Worm (Caenorhabditis elegans): Measurements from ENCODE around the gene C38C10.3.

Gene C38C10.3

DNA sequence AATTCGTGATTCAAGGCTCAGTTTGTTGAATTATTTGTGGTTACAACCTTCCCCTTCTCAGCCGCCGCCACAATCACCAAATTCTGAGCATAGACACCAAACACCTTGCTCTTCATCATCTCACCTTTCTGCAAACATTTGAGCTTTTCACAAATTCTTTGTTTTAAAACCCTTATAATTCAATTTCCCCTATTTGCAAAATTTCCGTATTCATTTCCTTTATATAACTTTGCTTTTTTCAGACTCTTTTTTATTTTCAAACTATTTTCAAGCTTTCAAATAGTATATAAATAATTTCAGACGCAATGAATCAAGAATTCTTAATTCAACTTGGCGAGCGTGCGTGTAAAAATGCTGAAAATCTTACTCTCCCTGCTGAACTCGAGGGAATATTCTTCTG is 1.9 kb downstream of the C38C10.3 start, which contains the start of gene tkr-1:
TSS of gene tkr-1 (plus strand) at position 301 of the 400 bp plus-strand sequence.
- no peak for TF ChIP-seq spr-1 (tag; optimal IDR thresholded peaks at IDR 0.05)
- TF ChIP-seq unc-62 (GFP tag; optimal IDR thresholded peaks at IDR 0.05 in 1 of 2), result peak in 1 of 2 experiments; percentile 17
- TF ChIP-seq unc-62 (tag; optimal IDR thresholded peaks at IDR 0.05), result no peak

DNA sequence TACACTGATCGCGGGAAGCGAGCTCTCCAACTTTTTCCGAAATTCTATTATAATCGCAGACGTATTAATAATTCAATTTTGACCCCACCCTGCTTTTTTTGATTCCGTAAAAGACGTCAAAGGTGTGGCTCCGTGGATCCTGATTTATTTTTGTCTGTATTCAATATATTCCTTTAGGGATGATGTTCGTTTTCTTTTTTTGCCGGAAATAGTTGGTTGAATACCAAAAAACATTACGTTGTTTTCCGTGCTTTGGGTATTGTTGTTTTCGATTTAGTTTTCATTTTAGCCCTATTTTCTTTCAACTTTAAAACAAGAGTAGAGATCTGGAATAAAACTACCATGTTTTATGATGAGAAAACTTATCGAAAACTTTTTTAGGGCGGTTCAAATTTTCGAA is 8.7 kb downstream of the C38C10.3 start:
- TF ChIP-seq Y105C5A.15 (GFP tag; IDR thresholded peaks at IDR 0.05), result no peak
- peak in 1 of 2 experiments; percentile 93 for TF ChIP-seq unc-62 (GFP tag; optimal IDR thresholded peaks at IDR 0.05 in 1 of 2)
- no peak for TF ChIP-seq unc-62 (tag; optimal IDR thresholded peaks at IDR 0.05)
- TF ChIP-seq ZK546.5 (tag; optimal IDR thresholded peaks at IDR 0.05), result no peak
- no peak for TF ChIP-seq nhr-237 (tag; optimal IDR thresholded peaks at IDR 0.05)
- no peak for TF ChIP-seq nhr-28 (tag; optimal IDR thresholded peaks at IDR 0.05)
- TF ChIP-seq spr-3 (GFP tag; optimal IDR thresholded peaks at IDR 0.05), result no peak

DNA sequence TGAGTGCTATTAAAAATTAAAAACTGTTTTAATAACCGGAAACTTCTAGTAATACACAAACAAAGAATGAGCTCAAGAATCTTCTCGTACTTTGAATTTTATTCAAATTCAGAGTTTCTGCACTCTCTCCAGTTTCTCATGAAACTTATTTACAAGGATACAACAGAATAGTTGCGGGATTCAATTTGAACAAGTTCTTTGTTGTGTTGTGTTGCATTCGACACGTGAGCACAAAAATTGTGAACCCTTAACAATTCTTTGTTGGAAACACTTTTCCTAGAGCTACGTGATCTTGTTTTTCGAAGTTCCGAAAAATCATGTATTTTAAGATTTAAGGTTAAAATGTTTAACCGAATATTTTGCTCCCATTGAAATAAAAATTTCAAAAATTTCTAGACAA is 11.7 kb downstream of the C38C10.3 start:
- TF ChIP-seq nhr-28 (tag; optimal IDR thresholded peaks at IDR 0.05) (no peak), dmd-6 (GFP tag; IDR thresholded peaks at IDR 0.05) (no peak), fkh-10 (GFP tag; optimal IDR thresholded peaks at IDR 0.05) (peak; percentile 50), ceh-44 (GFP tag; IDR thresholded peaks at IDR 0.05) (no peak), madf-9 (GFP tag; conservative IDR thresholded peaks at IDR 0.05) (no peak)

DNA sequence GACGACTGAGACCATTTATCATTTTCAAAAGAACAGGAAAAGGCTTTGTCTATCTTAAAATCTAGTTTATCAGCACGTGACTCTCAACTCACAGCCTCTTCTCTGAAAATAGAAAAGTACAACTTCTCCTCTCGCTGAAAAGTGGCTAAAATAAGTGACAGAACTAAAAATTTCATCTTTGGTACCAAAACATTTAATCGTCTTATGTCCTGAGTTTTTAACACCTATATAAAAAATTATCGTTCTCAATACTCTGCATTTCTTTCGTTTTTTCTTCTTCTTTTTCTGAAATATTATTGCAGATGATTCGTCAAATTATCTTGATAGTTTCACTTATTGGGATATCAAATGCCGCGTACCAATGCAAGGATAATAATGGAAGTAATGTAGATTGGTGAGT is 18.5 kb downstream of the C38C10.3 start, which contains the start of gene crn-6:
TSS of gene crn-6 (plus strand) at position 301 of the 400 bp plus-strand sequence.
- TF ChIP-seq Y48G9A.11 (GFP tag; IDR thresholded peaks at IDR 0.05), result no peak
- TF ChIP-seq nhr-111 (GFP tag; optimal IDR thresholded peaks at IDR 0.05), result no peak
- no peak for TF ChIP-seq tag-97 (GFP tag; IDR thresholded peaks at IDR 0.05)
- no peak for TF ChIP-seq rbr-2 (tag; optimal IDR thresholded peaks at IDR 0.05)
- no peak for TF ChIP-seq madf-5 (GFP tag; IDR thresholded peaks at IDR 0.05)
- TF ChIP-seq daf-19 (GFP tag; conservative IDR thresholded peaks at IDR 0.05), result no peak
- TF ChIP-seq ceh-44 (GFP tag; IDR thresholded peaks at IDR 0.05), result no peak
- TF ChIP-seq nhr-77 (tag; optimal IDR thresholded peaks at IDR 0.05), result no peak
- TF ChIP-seq F44E2.7 (GFP tag; IDR thresholded peaks at IDR 0.05), result no peak
- TF ChIP-seq egl-27 (tag; optimal IDR thresholded peaks at IDR 0.05), result no peak
- TF ChIP-seq R02D3.7 (tag; optimal IDR thresholded peaks at IDR 0.05), result no peak
- TF ChIP-seq pha-4 (GFP tag; IDR thresholded peaks at IDR 0.05), result no peak
- no peak for TF ChIP-seq pha-4 (tag; optimal IDR thresholded peaks at IDR 0.05)
- no peak for TF ChIP-seq gei-8 (GFP tag; optimal IDR thresholded peaks at IDR 0.05)
- no peak for TF ChIP-seq ceh-82 (tag; optimal IDR thresholded peaks at IDR 0.05)
- TF ChIP-seq zfp-2 (tag; optimal IDR thresholded peaks at IDR 0.05), result no peak
- TF ChIP-seq ama-1 (optimal IDR thresholded peaks at IDR 0.05), result no peak
- no peak for TF ChIP-seq snpc-1.2 (GFP tag; IDR thresholded peaks at IDR 0.05)
- TF ChIP-seq zfp-3 (GFP tag; conservative IDR thresholded peaks at IDR 0.05), result no peak
- TF ChIP-seq F37D6.2 (tag; optimal IDR thresholded peaks at IDR 0.05), result no peak
- TF ChIP-seq hmg-1.1 (GFP tag; IDR thresholded peaks at IDR 0.05), result no peak

DNA sequence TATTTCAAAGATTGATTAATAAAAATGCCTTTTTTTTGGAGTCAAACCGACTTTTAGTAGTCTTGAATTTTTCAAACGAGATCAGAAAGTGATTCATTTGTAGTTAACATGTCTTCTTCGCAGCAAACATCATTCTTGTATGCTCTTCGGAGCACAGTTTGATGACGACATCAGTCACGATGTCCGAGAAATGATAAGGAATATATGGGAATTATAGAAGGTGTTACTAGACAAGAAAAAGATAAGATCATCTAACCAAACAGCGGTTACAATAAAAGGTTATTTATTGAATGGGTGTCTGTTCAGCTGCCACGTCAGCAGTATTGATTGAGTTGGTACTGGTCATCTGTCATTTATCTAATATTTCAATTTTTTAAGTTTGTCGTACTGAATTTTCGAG is 19.1 kb downstream of the C38C10.3 start:
- TF ChIP-seq duxl-1 (tag; optimal IDR thresholded peaks at IDR 0.05; ENCODE audit: poor library complexity), result no peak
- peak in 1 of 2 experiments; percentile 83 for TF ChIP-seq unc-62 (GFP tag; optimal IDR thresholded peaks at IDR 0.05 in 1 of 2)
- no peak for TF ChIP-seq unc-62 (tag; optimal IDR thresholded peaks at IDR 0.05)
- TF ChIP-seq dve-1 (tag; optimal IDR thresholded peaks at IDR 0.05; ENCODE audit: insufficient read depth), result no peak
- no peak for TF ChIP-seq mxl-2 (GFP tag; conservative IDR thresholded peaks at IDR 0.05)
- no peak for TF ChIP-seq mdt-29 (GFP tag; IDR thresholded peaks at IDR 0.05)
- no peak for TF ChIP-seq mdl-1 (tag; optimal IDR thresholded peaks at IDR 0.05)
- TF ChIP-seq nhr-28 (tag; optimal IDR thresholded peaks at IDR 0.05), result peak; percentile 65
- TF ChIP-seq hlh-11 (tag; optimal IDR thresholded peaks at IDR 0.05), result no peak
- TF ChIP-seq F44E2.7 (GFP tag; IDR thresholded peaks at IDR 0.05), result no peak
- no peak for TF ChIP-seq pqm-1 (tag; optimal IDR thresholded peaks at IDR 0.05)
- no peak for TF ChIP-seq nhr-237 (tag; optimal IDR thresholded peaks at IDR 0.05)
- TF ChIP-seq dmd-6 (GFP tag; IDR thresholded peaks at IDR 0.05), result peak; percentile 29; the same call in 1 of the 2 replicates
- TF ChIP-seq snpc-1.2 (GFP tag; IDR thresholded peaks at IDR 0.05), result no peak
- TF ChIP-seq daf-16 (GFP tag; optimal IDR thresholded peaks at IDR 0.05), result no peak
- TF ChIP-seq daf-16 (tag; optimal IDR thresholded peaks at IDR 0.05), result no peak
- no peak for TF ChIP-seq ZK337.2 (GFP tag; IDR thresholded peaks at IDR 0.05)
- no peak for TF ChIP-seq nhr-6 (tag; optimal IDR thresholded peaks at IDR 0.05)
